Worm (Caenorhabditis elegans): ENCODE results near the gene F35F10.7.

The F35F10.7 gene

DNA sequence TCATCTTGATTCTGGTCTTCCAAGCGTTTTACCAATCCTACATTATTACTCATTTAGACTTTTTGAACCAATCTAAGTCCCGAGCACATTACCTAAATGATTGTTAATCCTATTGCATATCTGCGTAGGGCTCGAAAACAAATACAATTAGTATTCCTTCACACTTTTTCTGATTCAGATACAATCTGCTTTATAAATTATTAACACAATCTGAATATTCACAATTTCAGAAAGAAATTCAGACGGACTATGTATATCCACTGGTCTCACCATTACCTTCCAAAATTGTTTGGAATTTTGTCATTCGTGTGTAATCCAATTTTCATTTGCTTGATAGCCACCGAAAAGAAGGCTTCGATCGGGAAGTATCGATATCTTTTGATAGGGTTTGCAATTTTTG lies 46.1 kb downstream of the F35F10.7 start, which contains the start of gene srj-11:
srj-11 (plus strand) TSS at position 250 of the 400 bp plus-strand sequence.
- no peak for TF ChIP-seq aly-2 (tag; optimal IDR thresholded peaks at IDR 0.05)
- no peak for TF ChIP-seq nhr-237 (tag; optimal IDR thresholded peaks at IDR 0.05)
- TF ChIP-seq ces-1 (GFP tag; optimal IDR thresholded peaks at IDR 0.05), result no peak
- TF ChIP-seq nhr-84 (tag; optimal IDR thresholded peaks at IDR 0.05), result no peak
- TF ChIP-seq rnt-1 (tag; optimal IDR thresholded peaks at IDR 0.05), result no peak
- no peak for TF ChIP-seq hlh-17 (GFP tag; optimal IDR thresholded peaks at IDR 0.05; ENCODE audit: borderline replicate concordance)
- no peak for TF ChIP-seq tbx-2 (tag; optimal IDR thresholded peaks at IDR 0.05)
- TF ChIP-seq aha-1 (tag; optimal IDR thresholded peaks at IDR 0.05), result no peak
- no peak for TF ChIP-seq ama-1 (optimal IDR thresholded peaks at IDR 0.05)
- no peak for TF ChIP-seq xbp-1 (tag; optimal IDR thresholded peaks at IDR 0.05)
- no peak for TF ChIP-seq nhr-12 (tag; optimal IDR thresholded peaks at IDR 0.05)
- no peak for TF ChIP-seq mef-2 (tag; optimal IDR thresholded peaks at IDR 0.05)
- no peak for TF ChIP-seq lin-13 (GFP tag; optimal IDR thresholded peaks at IDR 0.05)

ce11 chrV:3236610-3237009 lies 50.6 kb downstream of the F35F10.7 start, which contains the start of the genes K08D9.9 and str-16:
Gene K08D9.9, minus strand, starts transcription at chrV:3236710.
Gene str-16, plus strand, starts transcription at chrV:3236875.
- TF ChIP-seq efl-3 (GFP tag; optimal IDR thresholded peaks at IDR 0.05) (no peak), lsy-2 (tag; optimal IDR thresholded peaks at IDR 0.05) (no peak), nhr-237 (tag; optimal IDR thresholded peaks at IDR 0.05) (no peak), zag-1 (tag; optimal IDR thresholded peaks at IDR 0.05) (no peak), nhr-76 (tag; optimal IDR thresholded peaks at IDR 0.05) (no peak), sptf-1 (tag; optimal IDR thresholded peaks at IDR 0.05) (no peak), nhr-85 (tag) (no peak)

Data from whole organism, L1 larva.